Worm (Caenorhabditis elegans) whole organism, mixed stage, embryonic: Measurements from ENCODE around the gene fbxa-143.

ENCODE experiments used
- M03D4.4 ChIP-seq: sonication (generic microtip); optimal IDR thresholded peaks from 2 replicates; lab custom pipeline; 2017; ENCODE audit warnings: mild to moderate bottlenecking, missing genetic modification characterization, missing compliant biosample characterization
- bed-3 ChIP-seq: fragments of 200-800 bp; sonication (Bioruptor generic); optimal IDR thresholded peaks from 3 replicates; lab custom pipeline; 2018; ENCODE audit warnings: mild to moderate bottlenecking, missing genetic modification characterization, moderate library complexity, missing compliant biosample characterization
- blmp-1 ChIP-seq: fragments of 150-350 bp; optimal IDR thresholded peaks from 2 replicates; lab custom pipeline; 2014; ENCODE audit warnings: missing biosample characterization, missing genetic modification characterization
- ceh-39 ChIP-seq: fragments of 150-350 bp; optimal IDR thresholded peaks from 2 replicates; lab custom pipeline; 2014; ENCODE audit warnings: missing biosample characterization, missing genetic modification characterization
- ceh-43 ChIP-seq: fragments of 200-800 bp; sonication (Bioruptor generic); optimal IDR thresholded peaks from 2 replicates; lab custom pipeline; 2018; ENCODE audit warnings: mild to moderate bottlenecking, missing genetic modification characterization, moderate library complexity, missing compliant biosample characterization
- ces-1 ChIP-seq: fragments of 150-350 bp; optimal IDR thresholded peaks from 2 replicates; lab custom pipeline; 2014; ENCODE audit warnings: missing biosample characterization, missing genetic modification reagents, missing genetic modification characterization
- cnd-1 ChIP-seq: fragments of 200-800 bp; sonication (Bioruptor generic); optimal IDR thresholded peaks from 2 replicates; lab custom pipeline; 2018; ENCODE audit warnings: mild to moderate bottlenecking, missing genetic modification characterization, missing compliant biosample characterization
- drap-1 ChIP-seq: fragments of 200-800 bp; sonication (Bioruptor generic); optimal IDR thresholded peaks from 3 replicates; lab custom pipeline; 2018; ENCODE audit warnings: mild to moderate bottlenecking, missing genetic modification characterization, missing compliant biosample characterization
- elt-1 ChIP-seq: sonication (generic microtip); optimal IDR thresholded peaks from 2 replicates; lab custom pipeline; 2017; ENCODE audit warnings: missing genetic modification characterization, mild to moderate bottlenecking, missing compliant biosample characterization, antibody characterized with exemption, moderate library complexity, borderline replicate concordance; ENCODE audit not compliant: insufficient read depth
- elt-3 ChIP-seq: fragments of 150-350 bp; optimal IDR thresholded peaks from 2 replicates; lab custom pipeline; 2014; ENCODE audit warnings: missing biosample characterization, missing genetic modification characterization
- flh-1 ChIP-seq: fragments of 200-800 bp; sonication (Bioruptor generic); optimal IDR thresholded peaks from 2 replicates; lab custom pipeline; 2018; ENCODE audit warnings: mild to moderate bottlenecking, missing genetic modification characterization, moderate library complexity, missing compliant biosample characterization
- ham-2 ChIP-seq: fragments of 200-800 bp; sonication (Bioruptor generic); optimal IDR thresholded peaks from 2 replicates; lab custom pipeline; 2018; ENCODE audit warnings: mild to moderate bottlenecking, missing genetic modification characterization, missing compliant biosample characterization
- hlh-1 ChIP-seq: fragments of 150-350 bp; optimal IDR thresholded peaks from 2 replicates; lab custom pipeline; 2014; ENCODE audit warnings: missing biosample characterization, missing genetic modification reagents, missing genetic modification characterization
- lin-13 ChIP-seq: fragments of 150-350 bp; optimal IDR thresholded peaks from 2 replicates; lab custom pipeline; 2014; ENCODE audit warnings: missing biosample characterization, missing genetic modification characterization
- lin-32 ChIP-seq: fragments of 200-800 bp; sonication (Bioruptor generic); optimal IDR thresholded peaks from 2 replicates; lab custom pipeline; 2018; ENCODE audit warnings: mild to moderate bottlenecking, missing genetic modification characterization, missing compliant biosample characterization
- mab-5 ChIP-seq: fragments of 150-350 bp; optimal IDR thresholded peaks from 2 replicates; lab custom pipeline; 2014; ENCODE audit warnings: missing biosample characterization, missing genetic modification characterization
- mep-1 ChIP-seq: fragments of 150-350 bp; optimal IDR thresholded peaks from 2 replicates; lab custom pipeline; 2017; ENCODE audit warnings: missing biosample characterization, missing genetic modification reagents, missing genetic modification characterization, inconsistent platforms
- mls-2 ChIP-seq: sonication (generic microtip); optimal IDR thresholded peaks from 2 replicates; lab custom pipeline; 2016; ENCODE audit warnings: mild to moderate bottlenecking, missing genetic modification characterization, moderate library complexity, missing compliant biosample characterization
- nhr-12 ChIP-seq: fragments of 150-350 bp; optimal IDR thresholded peaks from 2 replicates; lab custom pipeline; 2014; ENCODE audit warnings: missing biosample characterization, missing genetic modification characterization
- nhr-2 ChIP-seq: fragments of 150-350 bp; optimal IDR thresholded peaks from 2 replicates; lab custom pipeline; 2014; ENCODE audit warnings: missing biosample characterization, missing genetic modification characterization
- nhr-237 ChIP-seq: fragments of 150-350 bp; optimal IDR thresholded peaks from 2 replicates; lab custom pipeline; 2014; ENCODE audit warnings: missing biosample characterization, missing genetic modification characterization
- nhr-28 ChIP-seq: fragments of 150-350 bp; optimal IDR thresholded peaks from 2 replicates; lab custom pipeline; 2014; ENCODE audit warnings: missing biosample characterization, missing genetic modification characterization
- nhr-76 ChIP-seq: sonication (generic microtip); optimal IDR thresholded peaks from 2 replicates; lab custom pipeline; 2017; ENCODE audit warnings: missing biosample characterization, missing genetic modification characterization
- pha-4 ChIP-seq: fragments of 150-350 bp; optimal IDR thresholded peaks from 2 replicates; lab custom pipeline; 2018; ENCODE audit warnings: missing biosample characterization, missing genetic modification reagents, missing genetic modification characterization
- sem-2 ChIP-seq: fragments of 200-800 bp; sonication (Bioruptor generic); optimal IDR thresholded peaks from 2 replicates; lab custom pipeline; 2018; ENCODE audit warnings: mild to moderate bottlenecking, missing genetic modification characterization, missing compliant biosample characterization
- snpc-4 ChIP-seq: fragments of 150-350 bp; optimal IDR thresholded peaks from 2 replicates; lab custom pipeline; 2014; ENCODE audit warnings: missing biosample characterization, missing genetic modification characterization
- tbx-8 ChIP-seq: fragments of 200-800 bp; sonication (Bioruptor generic); optimal IDR thresholded peaks from 2 replicates; lab custom pipeline; 2018; ENCODE audit warnings: mild to moderate bottlenecking, missing genetic modification characterization, moderate library complexity, missing compliant biosample characterization
- unc-120 ChIP-seq: sonication (generic microtip); optimal IDR thresholded peaks from 2 replicates; lab custom pipeline; 2017; ENCODE audit warnings: missing genetic modification characterization, missing compliant biosample characterization; ENCODE audit not compliant: poor library complexity, severe bottlenecking
- unc-39 ChIP-seq: fragments of 150-350 bp; optimal IDR thresholded peaks from 2 replicates; lab custom pipeline; 2014; ENCODE audit warnings: missing biosample characterization, missing genetic modification characterization
- zip-8 ChIP-seq: fragments of 150-350 bp; optimal IDR thresholded peaks from 2 replicates; lab custom pipeline; 2014; ENCODE audit warnings: missing biosample characterization, missing genetic modification characterization
- ztf-11 ChIP-seq: fragments of 150-350 bp; optimal IDR thresholded peaks from 2 replicates; lab custom pipeline; 2014; ENCODE audit warnings: missing biosample characterization, missing genetic modification characterization

Gene fbxa-143

ce11 chrV:16115381-16115780 lies 11.9 kb downstream of the fbxa-143 start, which contains the start of gene str-25:
str-25 (plus strand) TSS chrV:16115681.
- TF ChIP-seq zip-8 (tag; lab: Kevin White, UChicago) (no peak), nhr-28 (tag; lab: Kevin White, UChicago) (no peak), sem-2 (no peak), nhr-12 (no peak), flh-1 (GFP tag; lab: Kevin White, UChicago) (no peak), elt-1 (no peak), mls-2 (no peak), hlh-1 (no peak), ztf-11 (tag; lab: Kevin White, UChicago) (no peak), nhr-2 (tag; lab: Kevin White, UChicago) (no peak), pha-4 (tag; lab: Kevin White, UChicago) (no peak), snpc-4 (tag; lab: Kevin White, UChicago) (no peak), bed-3 (GFP tag; lab: Kevin White, UChicago) (no peak), ham-2 (GFP tag; lab: Kevin White, UChicago) (no peak), ceh-39 (tag; lab: Kevin White, UChicago) (no peak), elt-3 (tag; lab: Kevin White, UChicago) (no peak), blmp-1 (no peak)

DNA sequence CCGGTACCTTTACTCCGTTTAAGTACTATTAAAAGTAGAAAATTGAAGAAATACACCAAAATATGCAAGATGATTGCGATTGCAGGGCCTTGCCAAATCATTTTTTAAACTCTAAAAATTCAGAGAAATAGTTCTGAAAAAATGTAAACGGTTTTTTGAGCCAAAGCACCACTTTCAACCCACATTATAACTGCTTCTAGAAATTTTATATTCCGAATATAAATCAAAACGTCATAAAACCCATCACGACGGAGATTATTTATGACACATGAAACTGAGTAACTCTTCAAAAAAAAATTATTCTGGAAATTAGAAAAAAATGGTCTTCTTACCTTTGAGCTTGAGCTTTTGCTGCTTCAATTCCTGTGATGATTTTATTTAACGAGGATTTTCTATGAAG lies 13.1 kb downstream of the fbxa-143 start, which contains the start of gene srxa-16:
srxa-16 (minus strand) TSS at position 101 of the 400 bp plus-strand sequence.
- TF ChIP-seq mep-1 (tag; lab: Kevin White, UChicago) (no peak), ham-2 (GFP tag; lab: Kevin White, UChicago) (no peak), lin-13 (no peak), nhr-2 (tag; lab: Kevin White, UChicago) (no peak), ces-1 (GFP tag; lab: Kevin White, UChicago) (no peak), pha-4 (tag; lab: Kevin White, UChicago) (no peak), tbx-8 (GFP tag; lab: Kevin White, UChicago) (no peak), unc-39 (tag; lab: Kevin White, UChicago) (no peak), flh-1 (GFP tag; lab: Kevin White, UChicago) (no peak), ceh-39 (tag; lab: Kevin White, UChicago) (no peak), M03D4.4 (tag; lab: Kevin White, UChicago) (no peak), zip-8 (tag; lab: Kevin White, UChicago) (no peak), nhr-76 (tag; lab: Kevin White, UChicago) (no peak), blmp-1 (no peak), cnd-1 (tag; lab: Kevin White, UChicago) (no peak), unc-120 (tag; lab: Kevin White, UChicago) (no peak)

- TF ChIP-seq flh-1 (GFP tag; lab: Kevin White, UChicago), result no peak
- TF ChIP-seq hlh-1, result no peak
- no peak for TF ChIP-seq snpc-4 (tag; lab: Kevin White, UChicago)
- no peak for TF ChIP-seq ces-1 (GFP tag; lab: Kevin White, UChicago)
- TF ChIP-seq mls-2, result no peak
- no peak for TF ChIP-seq ztf-11 (tag; lab: Kevin White, UChicago)
- TF ChIP-seq mep-1 (tag; lab: Kevin White, UChicago), result no peak
- TF ChIP-seq blmp-1, result no peak
- no peak for TF ChIP-seq ceh-39 (tag; lab: Kevin White, UChicago)
- no peak for TF ChIP-seq lin-32 (GFP tag; lab: Kevin White, UChicago)
- no peak for TF ChIP-seq sem-2
- TF ChIP-seq unc-39 (tag; lab: Kevin White, UChicago), result no peak
- TF ChIP-seq elt-1, result no peak
Measured at ce11 chrV:16103594-16103993, 23.7 kb downstream of the fbxa-143 start, which contains the start of gene argk-1. argk-1 (plus strand) TSS chrV:16103894.

DNA sequence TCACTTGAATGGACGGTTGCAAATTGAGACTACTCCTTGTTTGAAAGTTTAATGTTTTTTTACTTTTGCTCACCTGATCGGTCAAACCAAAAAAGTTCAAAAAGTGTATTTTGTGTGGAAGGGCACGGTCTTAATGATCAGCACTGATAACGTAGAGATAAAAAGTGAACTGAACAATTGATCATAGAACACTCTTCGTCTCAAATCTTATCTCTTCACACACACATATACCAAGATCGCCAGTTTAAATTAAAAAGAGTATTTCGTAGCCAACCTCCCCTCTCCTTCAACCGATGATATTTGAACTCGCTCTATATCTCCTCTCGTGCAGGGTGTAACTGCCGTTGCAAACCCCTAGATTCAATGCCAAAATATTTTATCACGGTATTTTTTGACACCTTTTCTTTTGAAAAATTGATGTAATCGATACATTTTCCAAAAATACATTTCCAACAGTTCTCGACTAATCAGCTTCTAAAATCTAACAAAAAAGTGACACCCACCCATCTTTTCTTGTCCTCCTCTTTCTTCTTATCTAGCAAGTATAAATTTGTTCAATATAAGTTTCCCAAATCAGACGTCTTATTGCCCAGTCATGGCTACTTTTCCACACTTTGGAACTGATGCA lies 27.1 kb downstream of the fbxa-143 start, which contains the start of gene cth-1:
cth-1 (plus strand) TSS at position 578 of the 628 bp plus-strand sequence.
- TF ChIP-seq unc-39 (tag; lab: Kevin White, UChicago) (no peak), flh-1 (GFP tag; lab: Kevin White, UChicago) (no peak), elt-1 (no peak), mls-2 (no peak), nhr-12 (no peak), hlh-1 (no peak), ham-2 (GFP tag; lab: Kevin White, UChicago) (no peak), ces-1 (GFP tag; lab: Kevin White, UChicago) (no peak), mep-1 (tag; lab: Kevin White, UChicago) (no peak), drap-1 (GFP tag; lab: Kevin White, UChicago) (no peak), ceh-43 (GFP tag; lab: Kevin White, UChicago) (no peak), nhr-237 (no peak), snpc-4 (tag; lab: Kevin White, UChicago) (no peak), mab-5 (no peak), lin-32 (GFP tag; lab: Kevin White, UChicago) (no peak)
